Fruit fly (Drosophila melanogaster) Kc167 (cell line): ENCODE data around the gene Npc2h.

Experiments used
- Myc ChIP-seq: fragments of >200 bp; optimal IDR thresholded peaks from 2 replicates; lab custom pipeline; 2017; ENCODE audit warnings: missing external identifiers
- Sin3A ChIP-seq: fragments of >200 bp; optimal IDR thresholded peaks from 2 replicates; lab custom pipeline; 2018; ENCODE audit warnings: missing external identifiers
- h ChIP-seq: fragments of >200 bp; optimal IDR thresholded peaks from 3 replicates; lab custom pipeline; 2018; ENCODE audit warnings: missing external identifiers
- insv ChIP-seq: fragments of >200 bp; optimal IDR thresholded peaks from 3 replicates; lab custom pipeline; 2018; ENCODE audit warnings: missing external identifiers
- psq ChIP-seq: fragments of >200 bp; optimal IDR thresholded peaks from 2 replicates; lab custom pipeline; 2017; ENCODE audit warnings: missing external identifiers
- ttk ChIP-seq: sonication (Bioruptor generic); optimal IDR thresholded peaks from 2 replicates; lab custom pipeline; 2017; ENCODE audit warnings: missing external identifiers

The Npc2h gene

dm6 chr3R:30746190-30746589 is at the start of gene Npc2h:
Npc2h (minus strand) TSS chr3R:30746290.
- TF ChIP-seq ttk (lab: Kevin White, UChicago) (no peak), insv (lab: Kevin White, UChicago) (no peak), Myc (lab: Kevin White, UChicago) (no peak), h (lab: Kevin White, UChicago) (no peak), Sin3A (lab: Kevin White, UChicago) (no peak), psq (lab: Kevin White, UChicago) (no peak)

- TF ChIP-seq ttk (lab: Kevin White, UChicago) (no peak), insv (lab: Kevin White, UChicago) (no peak), Myc (lab: Kevin White, UChicago) (no peak), psq (lab: Kevin White, UChicago) (peak; percentile 40)
Observed at dm6 chr3R:30794564-30795313, 48.6 kb upstream of the Npc2h start.

dm6 chr3R:30792959-30793358 is 46.9 kb upstream of the Npc2h start:
- TF ChIP-seq Sin3A (lab: Kevin White, UChicago), result no peak

DNA sequence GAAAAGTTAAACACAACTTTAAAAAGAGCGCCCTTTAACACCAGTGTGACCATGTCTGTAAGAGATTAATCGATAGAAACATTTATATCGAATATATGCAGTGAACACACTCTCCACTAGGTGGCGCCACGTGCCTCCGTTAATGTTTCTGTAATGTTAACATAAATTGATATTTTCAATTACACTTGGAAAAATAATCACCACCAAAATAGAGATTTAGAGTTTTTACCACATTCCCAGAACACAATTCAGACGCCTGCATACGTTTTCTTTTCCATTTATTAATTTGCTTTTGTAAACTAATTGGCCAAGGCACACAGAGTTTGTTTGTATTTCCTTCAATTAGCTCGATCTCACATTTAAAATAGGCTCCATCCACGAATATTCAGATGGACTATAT is 43.3 kb upstream of the Npc2h start:
- TF ChIP-seq Myc (lab: Kevin White, UChicago), result no peak

DNA sequence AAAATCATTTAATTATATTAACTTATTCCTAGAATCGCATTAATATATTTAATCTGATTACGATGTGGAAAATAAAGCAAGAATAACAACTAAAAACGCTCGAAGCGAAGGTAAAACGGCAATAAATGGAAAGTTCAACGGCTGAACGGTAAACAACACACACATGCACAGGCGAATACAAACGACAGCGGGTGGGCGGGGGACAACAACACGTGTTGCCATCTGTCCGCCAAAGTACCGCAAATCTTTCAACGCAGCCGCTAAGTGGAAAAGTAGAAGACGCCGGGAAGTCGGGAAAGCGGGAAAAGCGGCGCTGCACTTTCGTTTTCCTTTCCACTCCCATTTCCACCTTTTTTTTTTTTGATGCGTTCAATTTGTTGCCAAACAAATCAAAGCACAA is 36.5 kb upstream of the Npc2h start:
- TF ChIP-seq psq (lab: Kevin White, UChicago) (no peak), insv (lab: Kevin White, UChicago) (no peak), h (lab: Kevin White, UChicago) (no peak), Myc (lab: Kevin White, UChicago) (no peak), Sin3A (lab: Kevin White, UChicago) (no peak), ttk (lab: Kevin White, UChicago) (no peak)

dm6 chr3R:30781661-30782120 is 35.6 kb upstream of the Npc2h start:
- TF ChIP-seq Sin3A (lab: Kevin White, UChicago), result no peak
- TF ChIP-seq ttk (lab: Kevin White, UChicago), result no peak
- no peak for TF ChIP-seq psq (lab: Kevin White, UChicago)
- TF ChIP-seq Myc (lab: Kevin White, UChicago), result no peak
- no peak for TF ChIP-seq h (lab: Kevin White, UChicago)
- no peak for TF ChIP-seq insv (lab: Kevin White, UChicago)

DNA sequence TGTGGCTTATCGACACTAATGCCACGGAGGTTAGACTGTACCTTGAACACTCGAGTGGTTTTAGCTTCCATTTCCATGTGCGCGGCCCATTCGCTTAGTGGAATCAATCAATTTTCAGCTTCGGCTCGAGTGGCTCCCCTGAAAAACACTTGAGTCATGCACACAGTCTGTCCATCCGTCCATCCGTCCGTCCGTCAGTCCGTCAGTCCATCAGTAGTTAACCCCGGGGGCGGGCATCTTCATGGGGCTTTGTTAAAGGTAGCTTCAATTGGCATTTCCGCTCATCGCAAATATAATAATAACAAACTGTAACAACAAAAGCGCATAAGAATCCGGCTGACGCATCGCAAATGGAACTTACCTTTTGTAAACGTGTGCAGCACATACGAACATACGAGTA is 35.0 kb upstream of the Npc2h start:
- TF ChIP-seq h (lab: Kevin White, UChicago) (no peak), Sin3A (lab: Kevin White, UChicago) (no peak), psq (lab: Kevin White, UChicago) (no peak), ttk (lab: Kevin White, UChicago) (no peak), insv (lab: Kevin White, UChicago) (no peak), Myc (lab: Kevin White, UChicago) (no peak)

- no peak for TF ChIP-seq insv (lab: Kevin White, UChicago)
- no peak for TF ChIP-seq psq (lab: Kevin White, UChicago)
- no peak for TF ChIP-seq Sin3A (lab: Kevin White, UChicago)
- no peak for TF ChIP-seq h (lab: Kevin White, UChicago)
- no peak for TF ChIP-seq Myc (lab: Kevin White, UChicago)
- no peak for TF ChIP-seq ttk (lab: Kevin White, UChicago)
Observed at dm6 chr3R:30780451-30780850, 34.4 kb upstream of the Npc2h start.

dm6 chr3R:30779257-30779656 is 33.2 kb upstream of the Npc2h start:
- TF ChIP-seq psq (lab: Kevin White, UChicago) (no peak), h (lab: Kevin White, UChicago) (no peak), insv (lab: Kevin White, UChicago) (no peak), ttk (lab: Kevin White, UChicago) (no peak), Sin3A (lab: Kevin White, UChicago) (no peak), Myc (lab: Kevin White, UChicago) (no peak)

- no peak for TF ChIP-seq Myc (lab: Kevin White, UChicago)
- TF ChIP-seq ttk (lab: Kevin White, UChicago), result no peak
- TF ChIP-seq psq (lab: Kevin White, UChicago), result no peak
- TF ChIP-seq Sin3A (lab: Kevin White, UChicago), result no peak
Observed at dm6 chr3R:30775933-30776332, 29.8 kb upstream of the Npc2h start.

- TF ChIP-seq h (lab: Kevin White, UChicago) (no peak), Myc (lab: Kevin White, UChicago) (no peak), psq (lab: Kevin White, UChicago) (no peak), ttk (lab: Kevin White, UChicago) (no peak), insv (lab: Kevin White, UChicago) (no peak), Sin3A (lab: Kevin White, UChicago) (no peak)
Observed at dm6 chr3R:30775249-30775648, 29.2 kb upstream of the Npc2h start.

DNA sequence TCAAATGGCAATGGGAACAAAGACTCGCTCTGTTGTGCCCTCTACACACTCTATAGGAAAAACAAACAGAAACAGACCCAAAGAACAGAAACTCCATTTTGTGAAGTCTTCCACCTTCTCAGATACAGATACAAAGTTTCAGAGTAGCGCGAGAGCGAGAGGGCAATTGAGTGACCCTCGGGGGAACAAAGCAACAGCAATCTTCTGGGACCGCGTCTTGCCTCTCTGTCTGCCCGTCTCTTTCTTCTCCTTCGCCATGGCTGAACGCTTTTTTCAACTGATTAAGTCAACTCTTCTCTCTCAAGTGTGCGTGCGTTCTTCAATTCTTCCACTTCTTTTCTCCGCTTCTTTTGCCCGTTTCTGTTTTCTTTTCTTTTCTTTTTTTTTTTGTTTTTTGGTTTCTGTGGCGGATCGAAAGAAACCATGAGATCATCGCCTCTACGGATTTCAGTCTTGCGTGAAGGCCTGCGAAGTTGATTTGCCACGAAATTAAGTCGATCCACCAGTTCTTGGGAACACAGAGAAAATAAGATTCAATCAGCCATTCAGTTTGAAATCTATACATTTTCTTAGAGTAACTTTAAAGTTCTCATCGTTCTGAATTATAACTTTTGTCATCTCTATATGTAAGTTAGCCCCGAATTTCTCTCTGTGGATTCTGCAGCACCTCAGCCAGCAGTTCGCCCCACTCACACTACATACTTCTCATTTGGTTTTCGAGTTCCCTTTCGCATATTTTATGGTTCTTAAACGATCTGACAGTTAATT is 26.9 kb upstream of the Npc2h start:
- TF ChIP-seq Sin3A (lab: Kevin White, UChicago), result no peak
- no peak for TF ChIP-seq h (lab: Kevin White, UChicago)
- TF ChIP-seq ttk (lab: Kevin White, UChicago), result no peak
- TF ChIP-seq psq (lab: Kevin White, UChicago), result no peak
- TF ChIP-seq Myc (lab: Kevin White, UChicago), result no peak
- TF ChIP-seq insv (lab: Kevin White, UChicago), result no peak
